Fruit fly (Drosophila melanogaster): ENCODE data around the gene Ype.

Ype gene

dm6 chrX:13383770-13384169, 3.4 kb downstream of the Ype start (continued):
- TF ChIP-seq gcm (GFP tag; optimal IDR thresholded peaks at IDR 0.05) = no peak
- TF ChIP-seq Gug (GFP tag; IDR thresholded peaks at IDR 0.05) = peak; percentile 76; the same call in 3 of the 4 replicates
- TF ChIP-seq slou (GFP tag; optimal IDR thresholded peaks at IDR 0.05) = peak; percentile 19
- no peak for TF ChIP-seq CG18011 (GFP tag; optimal IDR thresholded peaks at IDR 0.05)
- no peak for TF ChIP-seq btn (GFP tag; optimal IDR thresholded peaks at IDR 0.05)
- TF ChIP-seq E2f1 (GFP tag; IDR thresholded peaks at IDR 0.05) = peak; percentile 51
- peak; percentile 48 for TF ChIP-seq CG9876 (GFP tag; optimal IDR thresholded peaks at IDR 0.05)
- TF ChIP-seq CG6683 (GFP tag; optimal IDR thresholded peaks at IDR 0.05) = no peak
- no peak for TF ChIP-seq Atf3 (GFP tag; optimal IDR thresholded peaks at IDR 0.05)
- TF ChIP-seq usp (GFP tag; optimal IDR thresholded peaks at IDR 0.05) = no peak
- peak; percentile 37 for TF ChIP-seq CG17385 (GFP tag; optimal IDR thresholded peaks at IDR 0.05)
- TF ChIP-seq Ets97D (GFP tag; optimal IDR thresholded peaks at IDR 0.05) = no peak
- no peak for TF ChIP-seq CG17612 (GFP tag; IDR thresholded peaks at IDR 0.05)
- TF ChIP-seq E2f2 (GFP tag; IDR thresholded peaks at IDR 0.05) = peak; percentile 42
- TF ChIP-seq CG18476 (GFP tag; optimal IDR thresholded peaks at IDR 0.05) = no peak
- TF ChIP-seq Kr (GFP tag; optimal IDR thresholded peaks at IDR 0.05) = no peak
- no peak for TF ChIP-seq CG4707 (GFP tag; optimal IDR thresholded peaks at IDR 0.05)
- TF ChIP-seq CG5245 (GFP tag; optimal IDR thresholded peaks at IDR 0.05) = peak; percentile 37
- peak; percentile 17 for TF ChIP-seq CG17829 (tag; optimal IDR thresholded peaks at IDR 0.05)
- no peak for TF ChIP-seq disco-r (GFP tag; optimal IDR thresholded peaks at IDR 0.05)
- no peak for TF ChIP-seq Ada2b (GFP tag; IDR thresholded peaks at IDR 0.05)
- no peak for TF ChIP-seq CG3726 (GFP tag; IDR thresholded peaks at IDR 0.05)
- peak; percentile 48 for TF ChIP-seq CG13894 (tag; optimal IDR thresholded peaks at IDR 0.05)
- TF ChIP-seq nerfin-2 (GFP tag; IDR thresholded peaks at IDR 0.05; ENCODE audit: partially characterized antibody) = no peak
- TF ChIP-seq CG17186 (GFP tag; optimal IDR thresholded peaks at IDR 0.05) = no peak
- no peak for TF ChIP-seq CG9797 (GFP tag; optimal IDR thresholded peaks at IDR 0.05)
- TF ChIP-seq CG16863 (GFP tag; optimal IDR thresholded peaks at IDR 0.05) = peak; percentile 21
- TF ChIP-seq CG13624 (GFP tag; optimal IDR thresholded peaks at IDR 0.05) = peak; percentile 70
- TF ChIP-seq CG11456 (GFP tag; IDR thresholded peaks at IDR 0.05) = peak; percentile 68; the same call in 2 of the 3 replicates
- peak; percentile 58 for TF ChIP-seq bab2 (GFP tag; optimal IDR thresholded peaks at IDR 0.05)
- TF ChIP-seq Sry-δ (GFP tag; optimal IDR thresholded peaks at IDR 0.05) = peak; percentile 15
- TF ChIP-seq wek (GFP tag; optimal IDR thresholded peaks at IDR 0.05) = peak; percentile 42
- no peak for TF ChIP-seq Hand (GFP tag; optimal IDR thresholded peaks at IDR 0.05)
- TF ChIP-seq CG34422 (GFP tag; IDR thresholded peaks at IDR 0.05) = peak; percentile 91
- TF ChIP-seq CG1603 (tag; optimal IDR thresholded peaks at IDR 0.05) = peak; percentile 43
- peak; percentile 51 for TF ChIP-seq tx (GFP tag; optimal IDR thresholded peaks at IDR 0.05)
- TF ChIP-seq sug (tag; optimal IDR thresholded peaks at IDR 0.05) = peak; percentile 51
- no peak for TF ChIP-seq CG4820 (GFP tag; optimal IDR thresholded peaks at IDR 0.05)
- TF ChIP-seq Blimp-1 (GFP tag; optimal IDR thresholded peaks at IDR 0.05) = peak; percentile 20
- TF ChIP-seq Hmx (GFP tag; optimal IDR thresholded peaks at IDR 0.05) = no peak
- TF ChIP-seq Adf1 (GFP tag; IDR thresholded peaks at IDR 0.05) = peak; percentile 45; the same call in 1 of the 2 replicates
- TF ChIP-seq danr (GFP tag; IDR thresholded peaks at IDR 0.05) = no peak
- no peak for TF ChIP-seq chinmo (GFP tag; IDR thresholded peaks at IDR 0.05; ENCODE audit: partially characterized antibody)
- TF ChIP-seq CG13775 (GFP tag; optimal IDR thresholded peaks at IDR 0.05) = peak; percentile 17
- no peak for TF ChIP-seq Sox102F (GFP tag; optimal IDR thresholded peaks at IDR 0.05)
- no peak for TF ChIP-seq Mad (GFP tag; optimal IDR thresholded peaks at IDR 0.05)
- TF ChIP-seq Myb (GFP tag; optimal IDR thresholded peaks at IDR 0.05) = peak; percentile 32
- no peak for TF ChIP-seq Stat92E (GFP tag; optimal IDR thresholded peaks at IDR 0.05)
- TF ChIP-seq insv (GFP tag; optimal IDR thresholded peaks at IDR 0.05) = no peak
- peak; percentile 38 for TF ChIP-seq Fer1 (GFP tag; optimal IDR thresholded peaks at IDR 0.05)
- no peak for TF ChIP-seq Vsx1 (GFP tag; optimal IDR thresholded peaks at IDR 0.05)
